Worm (Caenorhabditis elegans) whole organism, L1 larva: ENCODE measurements around the gene C45G9.2.
A peak's percentile ranks its signal among the peaks of the same experiment; 100 is the strongest.

Experiments used
- elt-3 ChIP-seq, 6 experiments: fragments of 150-350 bp in 1 of 6; sonication (generic microtip); optimal IDR thresholded peaks; 2 replicates each; lab custom pipeline; 2017 to 2018; ENCODE audit warnings: missing biosample characterization in 6 of 6, missing genetic modification characterization in 6 of 6, inconsistent platforms in 1 of 6
- lin-39 ChIP-seq: fragments of 150-350 bp; optimal IDR thresholded peaks from 2 replicates; lab custom pipeline; 2014; ENCODE audit warnings: missing biosample characterization, missing genetic modification reagents, missing genetic modification characterization
- nhr-28 ChIP-seq: fragments of 150-350 bp; optimal IDR thresholded peaks from 2 replicates; lab custom pipeline; 2014; ENCODE audit warnings: missing biosample characterization, missing genetic modification characterization

DNA sequence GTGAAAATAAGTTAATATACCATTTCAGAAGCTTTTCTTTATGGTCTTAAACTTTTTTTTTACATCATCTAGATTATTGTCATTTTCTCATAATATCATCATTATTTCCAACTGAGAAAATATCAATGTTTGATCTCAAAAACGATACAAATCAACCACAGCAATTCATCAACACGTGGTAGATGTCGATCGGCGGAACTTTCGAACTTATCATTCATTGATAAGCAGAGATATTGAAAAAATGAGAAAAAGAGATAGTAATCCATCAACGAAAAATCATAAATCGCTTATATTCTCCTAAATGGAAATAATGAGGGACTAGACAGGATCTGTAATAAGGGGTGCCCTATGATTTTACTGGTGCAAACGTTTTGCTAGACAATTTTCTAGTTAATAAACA is 27.9 kb downstream of the C45G9.2 start:
- no peak for TF ChIP-seq nhr-28 (tag; lab: Kevin White, UChicago)
- TF ChIP-seq lin-39 (tag; lab: Kevin White, UChicago): no peak
- TF ChIP-seq elt-3 (tag; optimal IDR thresholded peaks at IDR 0.05; lab: Kevin White, UChicago): peak in 5 of 6 experiments; percentile 55 to 87 (median 82)
